Worm (Caenorhabditis elegans) whole organism, midembryonic: Measurements from ENCODE around the gene klo-2.
A peak's percentile ranks its signal among the peaks of the same experiment; 100 is the strongest.
"Not testable (repeated sequence)": the region's sequence is repeated elsewhere in the genome, so short reads cannot be mapped to it uniquely, and the experiment has no call there.

Experiments
- cog-1 ChIP-seq: sonication (generic microtip); optimal IDR thresholded peaks from 2 replicates; lab custom pipeline; 2016; ENCODE audit warnings: missing genetic modification characterization, missing compliant biosample characterization
- med-1 ChIP-seq: sonication (generic microtip); optimal IDR thresholded peaks from 2 replicates; lab custom pipeline; 2017; ENCODE audit warnings: missing genetic modification characterization, mild to moderate bottlenecking, missing compliant biosample characterization, antibody characterized with exemption, missing genetic modification reagents; ENCODE audit not compliant: insufficient read depth
- ref-1 ChIP-seq: fragments of 200-800 bp; sonication (Bioruptor generic); conservative IDR thresholded peaks from 2 replicates; pipeline ENCODE4 v1.3.6; 2022; ENCODE audit warnings: missing genetic modification reagents, missing genetic modification characterization, missing compliant biosample characterization
- ztf-23 ChIP-seq: fragments of 200-800 bp; sonication (Bioruptor generic); IDR thresholded peaks from 2 replicates; pipeline ENCODE4 v1.3.6; 2022; ENCODE audit warnings: missing genetic modification reagents, missing genetic modification characterization, missing compliant biosample characterization
- ztf-29 ChIP-seq: fragments of 200-800 bp; sonication (Bioruptor generic); IDR thresholded peaks from 2 replicates; pipeline ENCODE4 v1.3.6; 2022; ENCODE audit warnings: missing genetic modification reagents, missing genetic modification characterization, missing compliant biosample characterization

DNA sequence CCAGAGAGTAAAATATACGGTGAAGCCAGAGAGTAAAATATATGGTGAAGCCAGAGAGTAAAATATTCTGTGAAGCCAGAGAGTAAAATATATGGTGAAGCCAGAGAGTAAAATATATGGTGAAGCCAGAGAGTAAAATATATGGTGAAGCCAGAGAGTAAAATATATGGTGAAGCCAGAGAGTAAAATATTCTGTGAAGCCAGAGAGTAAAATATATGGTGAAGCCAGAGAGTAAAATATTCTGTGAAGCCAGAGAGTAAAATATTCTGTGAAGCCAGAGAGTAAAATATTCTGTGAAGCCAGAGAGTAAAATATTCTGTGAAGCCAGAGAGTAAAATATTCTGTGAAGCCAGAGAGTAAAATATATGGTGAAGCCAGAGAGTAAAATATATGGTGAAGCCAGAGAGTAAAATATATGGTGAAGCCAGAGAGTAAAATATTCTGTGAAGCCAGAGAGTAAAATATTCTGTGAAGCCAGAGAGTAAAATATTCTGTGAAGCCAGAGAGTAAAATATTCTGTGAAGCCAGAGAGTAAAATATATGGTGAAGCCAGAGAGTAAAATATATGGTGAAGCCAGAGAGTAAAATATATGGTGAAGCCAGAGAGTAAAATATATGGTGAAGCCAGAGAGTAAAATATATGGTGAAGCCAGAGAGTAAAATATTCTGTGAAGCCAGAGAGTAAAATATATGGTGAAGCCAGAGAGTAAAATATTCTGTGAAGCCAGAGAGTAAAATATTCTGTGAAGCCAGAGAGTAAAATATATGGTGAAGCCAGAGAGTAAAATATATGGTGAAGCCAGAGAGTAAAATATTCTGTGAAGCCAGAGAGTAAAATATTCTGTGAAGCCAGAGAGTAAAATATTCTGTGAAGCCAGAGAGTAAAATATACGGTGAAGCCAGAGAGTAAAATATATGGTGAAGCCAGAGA, 51.5 kb downstream of the klo-2 start:
- not testable (repeated sequence) for TF ChIP-seq cog-1 (tag; lab: Kevin White, UChicago); med-1 (GFP tag; lab: Kevin White, UChicago)
- TF ChIP-seq ref-1, result peak; percentile 95
- peak; percentile 99 for TF ChIP-seq ztf-29 (GFP tag; lab: Robert Waterston, UW)
- TF ChIP-seq ztf-23 (GFP tag; lab: Robert Waterston, UW), result peak; percentile 95
